Fruit fly (Drosophila melanogaster): ENCODE data around the gene eIF4E4.

Gene eIF4E4

dm6 chr3L:6703368-6703807, 37.9 kb upstream of the eIF4E4 start, which contains the start of gene SP1173 (continued):
- TF ChIP-seq Atf6 (GFP tag; IDR thresholded peaks at IDR 0.05) (peak; percentile 75), stc (GFP tag; IDR thresholded peaks at IDR 0.05) (peak; percentile 59; the same call in 1 of the 2 replicates), Mad (GFP tag; optimal IDR thresholded peaks at IDR 0.05) (no peak), knrl (GFP tag; IDR thresholded peaks at IDR 0.05; ENCODE audit: partially characterized antibody) (no peak), CG6813 (GFP tag; optimal IDR thresholded peaks at IDR 0.05) (peak; percentile 70), sr (GFP tag; IDR thresholded peaks at IDR 0.05) (peak; percentile 94), dm (GFP tag; optimal IDR thresholded peaks at IDR 0.05) (peak; percentile 22), CG4707 (GFP tag; optimal IDR thresholded peaks at IDR 0.05) (no peak), CTCF (GFP tag; optimal IDR thresholded peaks at IDR 0.05) (peak; percentile 68), CG13894 (tag; optimal IDR thresholded peaks at IDR 0.05) (peak; percentile 75), CG8924 (tag; optimal IDR thresholded peaks at IDR 0.05) (peak; percentile 31), CG2129 (GFP tag; IDR thresholded peaks at IDR 0.05; ENCODE audit: partially characterized antibody) (no peak), Kr (GFP tag; optimal IDR thresholded peaks at IDR 0.05) (peak; percentile 60), tll (GFP tag; optimal IDR thresholded peaks at IDR 0.05) (peak in 1 of 2 experiments; percentile 16), ato (GFP tag; IDR thresholded peaks at IDR 0.05; ENCODE audit: partially characterized antibody) (peak; percentile 76; the same call in 1 of the 2 replicates), CG6791 (GFP tag; IDR thresholded peaks at IDR 0.05; ENCODE audit: partially characterized antibody) (peak; percentile 66; the same call in 1 of the 3 replicates), Pdp1 (GFP tag; optimal IDR thresholded peaks at IDR 0.05) (peak in 1 of 2 experiments; percentile 42), wor (GFP tag; IDR thresholded peaks at IDR 0.05) (no peak), Camta (GFP tag; optimal IDR thresholded peaks at IDR 0.05) (peak; percentile 9), oc (tag; optimal IDR thresholded peaks at IDR 0.05) (peak; percentile 70), CG2199 (GFP tag; IDR thresholded peaks at IDR 0.05) (peak; percentile 85; the same call in 1 of the 3 replicates), ftz-f1 (GFP tag; optimal IDR thresholded peaks at IDR 0.05) (peak; percentile 52), tx (GFP tag; optimal IDR thresholded peaks at IDR 0.05) (peak; percentile 6), vnd (GFP tag; IDR thresholded peaks at IDR 0.05; ENCODE audit: partially characterized antibody) (peak; percentile 48; the same call in 1 of the 3 replicates), HmgZ (tag; optimal IDR thresholded peaks at IDR 0.05) (peak; percentile 75), CG32532 (GFP tag; IDR thresholded peaks at IDR 0.05) (peak; percentile 52; the same call in 1 of the 2 replicates), CG10543 (GFP tag; optimal IDR thresholded peaks at IDR 0.05) (peak; percentile 80), Rfx (GFP tag; IDR thresholded peaks at IDR 0.05) (peak; percentile 74; the same call in 1 of the 2 replicates), Sry-δ (GFP tag; optimal IDR thresholded peaks at IDR 0.05) (peak; percentile 13), Jarid2 (GFP tag; optimal IDR thresholded peaks at IDR 0.05) (peak; percentile 97), CG10565 (GFP tag; optimal IDR thresholded peaks at IDR 0.05) (no peak), onecut (GFP tag; IDR thresholded peaks at IDR 0.05) (peak; percentile 55), HHEX (GFP tag; optimal IDR thresholded peaks at IDR 0.05) (peak; percentile 11), mirr (GFP tag; optimal IDR thresholded peaks at IDR 0.05) (peak; percentile 66), wek (GFP tag; optimal IDR thresholded peaks at IDR 0.05) (peak; percentile 52), CG2202 (tag; optimal IDR thresholded peaks at IDR 0.05) (no peak), CG17912 (GFP tag; optimal IDR thresholded peaks at IDR 0.05) (peak; percentile 3), CG7839 (tag; optimal IDR thresholded peaks at IDR 0.05) (peak; percentile 15), gcm (GFP tag; optimal IDR thresholded peaks at IDR 0.05) (peak; percentile 74), Spps (tag; optimal IDR thresholded peaks at IDR 0.05) (no peak), Lpt (GFP tag; optimal IDR thresholded peaks at IDR 0.05) (no peak), vvl (GFP tag; IDR thresholded peaks at IDR 0.05) (peak; percentile 83), bsh (GFP tag; optimal IDR thresholded peaks at IDR 0.05) (peak in 1 of 2 experiments; percentile 23), pfk (GFP tag; optimal IDR thresholded peaks at IDR 0.05) (peak; percentile 2), CG2678 (tag; optimal IDR thresholded peaks at IDR 0.05) (peak; percentile 34), NFAT (GFP tag; IDR thresholded peaks at IDR 0.05) (peak; percentile 64), maf-S (GFP tag; optimal IDR thresholded peaks at IDR 0.05) (no peak), Stat92E (GFP tag; optimal IDR thresholded peaks at IDR 0.05) (peak in 1 of 3 experiments; percentile 53), HLHmδ (GFP tag; optimal IDR thresholded peaks at IDR 0.05) (no peak)

Measured in whole organism, embryonic.